Worm (Caenorhabditis elegans) whole organism, L4 larva: ENCODE data around the gene ykt-6.

Experiments
- F26F4.8 ChIP-seq: fragments of 200-800 bp; sonication (Bioruptor generic); conservative IDR thresholded peaks from 2 replicates; pipeline ENCODE4 v1.3.6; 2022; ENCODE audit warnings: missing genetic modification characterization, missing compliant biosample characterization
- F37D6.2 ChIP-seq: sonication (generic microtip); optimal IDR thresholded peaks from 2 replicates; lab custom pipeline; 2016; ENCODE audit warnings: mild to moderate bottlenecking, missing genetic modification characterization, missing compliant biosample characterization
- F44E2.7 ChIP-seq: fragments of 200-800 bp; sonication (Bioruptor generic); IDR thresholded peaks from 2 replicates; pipeline ENCODE4 v2.1.2; 2022; ENCODE audit warnings: missing genetic modification characterization, missing compliant biosample characterization
- Y48G9A.11 ChIP-seq: fragments of 200-800 bp; sonication (Bioruptor generic); IDR thresholded peaks from 2 replicates; pipeline ENCODE4 v1.3.6; 2022; ENCODE audit warnings: missing genetic modification reagents, missing genetic modification characterization, missing compliant biosample characterization
- Y5F2A.4 ChIP-seq: fragments of 200-800 bp; sonication (Bioruptor generic); optimal IDR thresholded peaks from 2 replicates; lab custom pipeline; 2018; ENCODE audit warnings: mild to moderate bottlenecking, missing genetic modification characterization, missing compliant biosample characterization
- ZK337.2 ChIP-seq: fragments of 200-800 bp; sonication (Bioruptor generic); IDR thresholded peaks from 2 replicates; pipeline ENCODE4 v1.3.6; 2022; ENCODE audit warnings: missing genetic modification reagents, missing genetic modification characterization, missing compliant biosample characterization
- aha-1 ChIP-seq: fragments of 150-350 bp; peaks from one replicate; lab custom pipeline; 2014; ENCODE audit warnings: missing biosample characterization, missing genetic modification characterization
- aly-2 ChIP-seq: sonication (generic microtip); optimal IDR thresholded peaks from 2 replicates; lab custom pipeline; 2018; ENCODE audit warnings: missing biosample characterization, missing genetic modification characterization
- ceh-20 ChIP-seq: fragments of 200-800 bp; sonication (Bioruptor generic); IDR thresholded peaks from 2 replicates; pipeline ENCODE4 v1.3.6; 2022; ENCODE audit warnings: missing genetic modification reagents, missing genetic modification characterization, missing compliant biosample characterization
- ceh-28 ChIP-seq: fragments of 150-350 bp; optimal IDR thresholded peaks from 2 replicates; lab custom pipeline; 2014; ENCODE audit warnings: missing biosample characterization, missing genetic modification reagents, missing genetic modification characterization
- ceh-44 ChIP-seq: fragments of 200-800 bp; sonication (Bioruptor generic); IDR thresholded peaks from 2 replicates; pipeline ENCODE4 v1.3.6; 2022; ENCODE audit warnings: missing genetic modification reagents, missing genetic modification characterization, missing compliant biosample characterization
- daf-16 ChIP-seq, 3 experiments: sonication (generic microtip); optimal IDR thresholded peaks; 2 replicates each; lab custom pipeline; 2016 to 2017; ENCODE audit warnings: missing genetic modification characterization in 3 of 3, missing genetic modification reagents in 3 of 3, mild to moderate bottlenecking in 2 of 3, missing compliant biosample characterization in 2 of 3, missing biosample characterization in 1 of 3, moderate library complexity in 1 of 3
- daf-19 ChIP-seq: fragments of 200-800 bp; sonication (Bioruptor generic); conservative IDR thresholded peaks from 2 replicates; pipeline ENCODE4 v1.3.6; 2022; ENCODE audit warnings: missing genetic modification characterization, missing compliant biosample characterization
- duxl-1 ChIP-seq: sonication (generic microtip); optimal IDR thresholded peaks from 2 replicates; lab custom pipeline; 2016; ENCODE audit warnings: mild to moderate bottlenecking, missing genetic modification characterization, moderate library complexity, missing compliant biosample characterization; ENCODE audit not compliant: poor library complexity
- dve-1 ChIP-seq: sonication (generic microtip); optimal IDR thresholded peaks from 2 replicates; lab custom pipeline; 2017; ENCODE audit warnings: antibody characterized with exemption, mild to moderate bottlenecking, missing genetic modification characterization, missing compliant biosample characterization; ENCODE audit not compliant: insufficient read depth
- egl-43 ChIP-seq: fragments of 200-800 bp; sonication (Bioruptor generic); IDR thresholded peaks from 2 replicates; pipeline ENCODE4 v1.3.6; 2022; ENCODE audit warnings: missing genetic modification reagents, missing genetic modification characterization, missing compliant biosample characterization
- gei-8 ChIP-seq: fragments of 200-800 bp; sonication (Bioruptor generic); optimal IDR thresholded peaks from 2 replicates; lab custom pipeline; 2018; ENCODE audit warnings: mild to moderate bottlenecking, missing genetic modification characterization, missing compliant biosample characterization
- hif-1 ChIP-seq, 2 experiments: sonication (generic microtip); optimal IDR thresholded peaks; 2 replicates each; lab custom pipeline; 2016 to 2017; ENCODE audit warnings: missing compliant biosample characterization in 2 of 2, missing genetic modification characterization in 2 of 2, missing genetic modification reagents in 2 of 2, missing genotype in 2 of 2, mild to moderate bottlenecking in 1 of 2
- hlh-11 ChIP-seq: fragments of 200-800 bp; sonication (Bioruptor generic); optimal IDR thresholded peaks from 2 replicates; lab custom pipeline; 2018; ENCODE audit warnings: mild to moderate bottlenecking, missing genetic modification characterization, missing compliant biosample characterization
- hlh-30 ChIP-seq: sonication (generic microtip); optimal IDR thresholded peaks from 2 replicates; lab custom pipeline; 2017; ENCODE audit warnings: antibody characterized with exemption, mild to moderate bottlenecking, missing genetic modification characterization, missing compliant biosample characterization; ENCODE audit not compliant: insufficient read depth
- hmg-1.1 ChIP-seq: fragments of 200-800 bp; sonication (Bioruptor generic); IDR thresholded peaks from 2 replicates; pipeline ENCODE4 v1.3.6; 2022; ENCODE audit warnings: missing genetic modification reagents, missing genetic modification characterization, missing compliant biosample characterization
- jun-1 ChIP-seq: fragments of 150-350 bp; optimal IDR thresholded peaks from 2 replicates; lab custom pipeline; 2014; ENCODE audit warnings: missing biosample characterization, missing genetic modification reagents, missing genetic modification characterization
- lim-7 ChIP-seq: fragments of 200-800 bp; sonication (Bioruptor generic); IDR thresholded peaks from 2 replicates; pipeline ENCODE4 v1.3.6; 2022; ENCODE audit warnings: missing genetic modification characterization, missing compliant biosample characterization
- lin-29 ChIP-seq: fragments of 200-800 bp; sonication (Bioruptor generic); IDR thresholded peaks from 2 replicates; pipeline ENCODE4 v1.3.6; 2022; ENCODE audit warnings: missing genetic modification reagents, missing genetic modification characterization, missing compliant biosample characterization
- lir-3 ChIP-seq: sonication (generic microtip); optimal IDR thresholded peaks from 2 replicates; lab custom pipeline; 2016; ENCODE audit warnings: mild to moderate bottlenecking, missing genetic modification characterization, missing compliant biosample characterization
- lsy-2 ChIP-seq, 2 experiments: fragments of 150-350 bp in 1 of 2; sonication (generic microtip) in 1 of 2; optimal IDR thresholded peaks; 2 replicates each; lab custom pipeline; 2014 to 2017; ENCODE audit warnings: missing biosample characterization in 2 of 2, missing genetic modification characterization in 2 of 2
- mep-1 ChIP-seq: fragments of 150-350 bp; sonication (generic microtip); optimal IDR thresholded peaks from 3 replicates; lab custom pipeline; 2014; ENCODE audit warnings: missing biosample characterization, missing genetic modification characterization
- nhr-111 ChIP-seq: fragments of 200-800 bp; sonication (Bioruptor generic); optimal IDR thresholded peaks from 2 replicates; lab custom pipeline; 2018; ENCODE audit warnings: mild to moderate bottlenecking, missing genetic modification characterization, missing compliant biosample characterization
- nhr-237 ChIP-seq: sonication (generic microtip); optimal IDR thresholded peaks from 2 replicates; lab custom pipeline; 2017; ENCODE audit warnings: missing biosample characterization, missing genetic modification characterization
- nhr-28 ChIP-seq: fragments of 150-350 bp; optimal IDR thresholded peaks from 2 replicates; lab custom pipeline; 2014; ENCODE audit warnings: missing biosample characterization, missing genetic modification characterization
- nhr-41 ChIP-seq: fragments of 200-800 bp; sonication (Bioruptor generic); IDR thresholded peaks from 2 replicates; pipeline ENCODE4 v1.3.6; 2022; ENCODE audit warnings: missing genetic modification reagents, missing genetic modification characterization, missing compliant biosample characterization
- nhr-77 ChIP-seq: fragments of 150-350 bp; optimal IDR thresholded peaks from 2 replicates; lab custom pipeline; 2014; ENCODE audit warnings: missing biosample characterization, missing genetic modification characterization
- pha-4 ChIP-seq, 2 experiments: fragments of 150-350 bp in 1 of 2; fragments of 200-800 bp in 1 of 2; sonication (Bioruptor generic) in 1 of 2; IDR thresholded peaks in 1 of 2; optimal IDR thresholded peaks in 1 of 2; 2 replicates each; pipeline versions ENCODE4 v1.3.6 to Lab custom; 2014 to 2022; ENCODE audit warnings: missing genetic modification characterization in 2 of 2, missing genetic modification reagents in 2 of 2, missing biosample characterization in 1 of 2, missing compliant biosample characterization in 1 of 2
- spr-1 ChIP-seq: sonication (generic microtip); optimal IDR thresholded peaks from 2 replicates; lab custom pipeline; 2016; ENCODE audit warnings: mild to moderate bottlenecking, missing genetic modification characterization, missing compliant biosample characterization
- unc-130 ChIP-seq: sonication (generic microtip); optimal IDR thresholded peaks from 2 replicates; lab custom pipeline; 2016; ENCODE audit warnings: missing genetic modification reagents, missing genetic modification characterization, missing compliant biosample characterization
- unc-62 ChIP-seq, 3 experiments: fragments of 150-350 bp in 1 of 3; sonication (generic microtip); optimal IDR thresholded peaks in 2 of 3; peaks in 1 of 3; 1 replicate in 1 of 3; 2 replicates in 2 of 3; lab custom pipeline; 2014 to 2017; ENCODE audit warnings: missing biosample characterization in 3 of 3, missing genetic modification characterization in 3 of 3, missing genetic modification reagents in 3 of 3, missing genotype in 1 of 3
- vab-7 ChIP-seq: fragments of 200-800 bp; sonication (Bioruptor generic); IDR thresholded peaks from 2 replicates; pipeline ENCODE4 v1.3.6; 2022; ENCODE audit warnings: missing genetic modification reagents, missing genetic modification characterization, missing compliant biosample characterization
- zag-1 ChIP-seq: fragments of 150-350 bp; optimal IDR thresholded peaks from 2 replicates; lab custom pipeline; 2014; ENCODE audit warnings: missing biosample characterization, missing genetic modification characterization
- zip-2 ChIP-seq: fragments of 150-350 bp; optimal IDR thresholded peaks from 2 replicates; lab custom pipeline; 2014; ENCODE audit warnings: missing biosample characterization, missing genetic modification characterization

Gene ykt-6

ce11 chrIII:7314473-7314872 lies 27.1 kb upstream of the ykt-6 start:
- TF ChIP-seq aha-1 (tag; lab: Kevin White, UChicago) (peak; percentile 93), hmg-1.1 (no peak)
- TF ChIP-seq, all 104 proteins: peak for 1

ce11 chrIII:7310662-7311340 lies 23.4 kb upstream of the ykt-6 start, which contains the start of the genes F56C9.6 and F56C9.3:
Gene F56C9.6, minus strand, starts transcription at chrIII:7310773.
Gene F56C9.3, plus strand, starts transcription at chrIII:7311290.
- TF ChIP-seq unc-130 (GFP tag; lab: Kevin White, UChicago) (peak; percentile 20), zip-2 (no peak)

ce11 chrIII:7308600-7309109 lies 21.3 kb upstream of the ykt-6 start, which contains the start of gene acbp-4:
Gene acbp-4, minus strand, starts transcription at chrIII:7309109.
- TF ChIP-seq lir-3 (tag; lab: Kevin White, UChicago) = no peak
- no peak for TF ChIP-seq vab-7 (GFP tag; lab: Robert Waterston, UW)
- TF ChIP-seq pha-4 (GFP tag; IDR thresholded peaks at IDR 0.05; lab: Robert Waterston, UW) = no peak
- TF ChIP-seq pha-4 (tag; optimal IDR thresholded peaks at IDR 0.05; lab: Kevin White, UChicago) = no peak
- no peak for TF ChIP-seq dve-1
- no peak for TF ChIP-seq ceh-20 (GFP tag; lab: Robert Waterston, UW)
- TF ChIP-seq gei-8 (GFP tag; lab: Kevin White, UChicago) = no peak
- no peak for TF ChIP-seq daf-16 (GFP tag; optimal IDR thresholded peaks at IDR 0.05; lab: Kevin White, UChicago)
- TF ChIP-seq daf-16 (tag; optimal IDR thresholded peaks at IDR 0.05; lab: Kevin White, UChicago) = no peak
- TF ChIP-seq ceh-28 = peak; percentile 38
- peak in 1 of 2 experiments; percentile 60 for TF ChIP-seq unc-62 (GFP tag; optimal IDR thresholded peaks at IDR 0.05 in 1 of 2; lab: Kevin White, UChicago)
- TF ChIP-seq unc-62 (tag; optimal IDR thresholded peaks at IDR 0.05; lab: Kevin White, UChicago) = no peak
- no peak for TF ChIP-seq jun-1 (tag; lab: Kevin White, UChicago)
- TF ChIP-seq unc-130 (GFP tag; lab: Kevin White, UChicago) = no peak
- TF ChIP-seq nhr-41 (GFP tag; lab: Robert Waterston, UW) = no peak
- no peak for TF ChIP-seq hif-1 (tag; optimal IDR thresholded peaks at IDR 0.05; lab: Kevin White, UChicago)
- TF ChIP-seq spr-1 (tag; lab: Kevin White, UChicago) = no peak
- TF ChIP-seq nhr-237 (tag; lab: Kevin White, UChicago) = no peak
- TF ChIP-seq, all 104 proteins: peak for 2

ce11 chrIII:7305649-7305977 lies 18.2 kb upstream of the ykt-6 start:
- TF ChIP-seq F44E2.7 = no peak
- TF ChIP-seq nhr-28 (tag; lab: Kevin White, UChicago) = peak; percentile 72
- no peak for TF ChIP-seq ceh-44 (GFP tag; lab: Robert Waterston, UW)
- peak; percentile 24 for TF ChIP-seq aha-1 (tag; lab: Kevin White, UChicago)
- TF ChIP-seq daf-19 (GFP tag; lab: Robert Waterston, UW) = no peak
- peak in 1 of 2 experiments; percentile 43 for TF ChIP-seq unc-62 (GFP tag; optimal IDR thresholded peaks at IDR 0.05 in 1 of 2; lab: Kevin White, UChicago)
- TF ChIP-seq unc-62 (tag; optimal IDR thresholded peaks at IDR 0.05; lab: Kevin White, UChicago) = no peak
- TF ChIP-seq aly-2 (tag; lab: Kevin White, UChicago) = no peak
- peak; percentile 57 for TF ChIP-seq hlh-30
- no peak for TF ChIP-seq mep-1 (tag; lab: Kevin White, UChicago)
- peak; percentile 31 for TF ChIP-seq hlh-11 (tag; lab: Kevin White, UChicago)

ce11 chrIII:7304961-7305648 lies 17.7 kb upstream of the ykt-6 start:
- TF ChIP-seq Y5F2A.4 (GFP tag; lab: Kevin White, UChicago) = no peak
- no peak for TF ChIP-seq ZK337.2 (GFP tag; lab: Robert Waterston, UW)
- TF ChIP-seq ceh-20 (GFP tag; lab: Robert Waterston, UW) = no peak
- TF ChIP-seq F37D6.2 (tag; lab: Kevin White, UChicago) = no peak
- TF ChIP-seq nhr-111 (GFP tag; lab: Kevin White, UChicago) = no peak
- no peak for TF ChIP-seq Y48G9A.11
- TF ChIP-seq zag-1 = no peak
- TF ChIP-seq egl-43 (GFP tag; lab: Robert Waterston, UW) = no peak
- TF ChIP-seq F26F4.8 = no peak
- 0 out of 2 replicates have a peak, but pooled peaks have one; percentile 35 for TF ChIP-seq lin-29 (GFP tag; lab: Robert Waterston, UW)
- TF ChIP-seq ceh-28 = no peak
- no peak for TF ChIP-seq duxl-1 (tag; lab: Kevin White, UChicago)
- TF ChIP-seq lsy-2 (tag; optimal IDR thresholded peaks at IDR 0.05; lab: Kevin White, UChicago) = peak in 1 of 2 experiments; percentile 16
- no peak for TF ChIP-seq hif-1 (tag; optimal IDR thresholded peaks at IDR 0.05; lab: Kevin White, UChicago)
- no peak for TF ChIP-seq lim-7 (GFP tag; lab: Robert Waterston, UW)
- TF ChIP-seq gei-8 (GFP tag; lab: Kevin White, UChicago) = no peak
- TF ChIP-seq nhr-77 (tag; lab: Kevin White, UChicago) = no peak
